Worm (Caenorhabditis elegans) whole organism, midembryonic: ENCODE measurements around the gene unc-103.
A peak's percentile ranks its signal among the peaks of the same experiment; 100 is the strongest.

ENCODE experiments used
- T22C8.4 ChIP-seq: fragments of 200-800 bp; sonication (Bioruptor generic); IDR thresholded peaks from 2 replicates; pipeline ENCODE4 v1.3.6; 2022; ENCODE audit warnings: missing genetic modification characterization, missing compliant biosample characterization
- cog-1 ChIP-seq: sonication (generic microtip); optimal IDR thresholded peaks from 2 replicates; lab custom pipeline; 2016; ENCODE audit warnings: missing genetic modification characterization, missing compliant biosample characterization
- flt-1 ChIP-seq: fragments of 200-800 bp; sonication (Bioruptor generic); IDR thresholded peaks from 2 replicates; pipeline ENCODE4 v1.3.6; 2022; ENCODE audit warnings: missing genetic modification characterization, missing compliant biosample characterization
- klf-2 ChIP-seq: fragments of 200-800 bp; sonication (Bioruptor generic); conservative IDR thresholded peaks from 2 replicates; pipeline ENCODE4 v1.3.6; 2022; ENCODE audit warnings: missing genetic modification reagents, missing genetic modification characterization, missing compliant biosample characterization
- med-1 ChIP-seq: sonication (generic microtip); optimal IDR thresholded peaks from 2 replicates; lab custom pipeline; 2017; ENCODE audit warnings: missing genetic modification characterization, mild to moderate bottlenecking, missing compliant biosample characterization, antibody characterized with exemption, missing genetic modification reagents; ENCODE audit not compliant: insufficient read depth
- ref-1 ChIP-seq: fragments of 200-800 bp; sonication (Bioruptor generic); conservative IDR thresholded peaks from 2 replicates; pipeline ENCODE4 v1.3.6; 2022; ENCODE audit warnings: missing genetic modification reagents, missing genetic modification characterization, missing compliant biosample characterization
- ztf-23 ChIP-seq: fragments of 200-800 bp; sonication (Bioruptor generic); IDR thresholded peaks from 2 replicates; pipeline ENCODE4 v1.3.6; 2022; ENCODE audit warnings: missing genetic modification reagents, missing genetic modification characterization, missing compliant biosample characterization
- ztf-29 ChIP-seq: fragments of 200-800 bp; sonication (Bioruptor generic); IDR thresholded peaks from 2 replicates; pipeline ENCODE4 v1.3.6; 2022; ENCODE audit warnings: missing genetic modification reagents, missing genetic modification characterization, missing compliant biosample characterization

ce11 chrIII:4186751-4187309, 71.6 kb downstream of the unc-103 start, which contains the start of gene lars-1:
- TF ChIP-seq med-1 (GFP tag; lab: Kevin White, UChicago), result no peak
- TF ChIP-seq klf-2 (GFP tag; lab: Robert Waterston, UW), result no peak
- no peak for TF ChIP-seq ref-1 (GFP tag; lab: Robert Waterston, UW)
- no peak for TF ChIP-seq cog-1 (tag; lab: Kevin White, UChicago)
- TF ChIP-seq flt-1, result no peak
- TF ChIP-seq ztf-29 (GFP tag; lab: Robert Waterston, UW), result no peak
- 0 out of 2 replicates have a peak, but pooled peaks have one; percentile 19 for TF ChIP-seq T22C8.4 (GFP tag; lab: Robert Waterston, UW)
- no peak for TF ChIP-seq ztf-23
